Fruit fly (Drosophila melanogaster): ENCODE results near the gene CG4151.

The CG4151 gene

dm6 chrX:5524240-5524881 is 23.1 kb downstream of the CG4151 start (continued):
- TF ChIP-seq CG3065 (GFP tag; optimal IDR thresholded peaks at IDR 0.05), result no peak
- TF ChIP-seq bcd (GFP tag; optimal IDR thresholded peaks at IDR 0.05), result no peak
- no peak for TF ChIP-seq CG31224 (GFP tag; IDR thresholded peaks at IDR 0.05)
- no peak for TF ChIP-seq CG11504 (tag; optimal IDR thresholded peaks at IDR 0.05)
- TF ChIP-seq CG6272 (GFP tag; IDR thresholded peaks at IDR 0.05), result no peak
- TF ChIP-seq slou (GFP tag; optimal IDR thresholded peaks at IDR 0.05), result no peak
- TF ChIP-seq sob (GFP tag; IDR thresholded peaks at IDR 0.05), result no peak; the same call in 1 of the 2 replicates
- peak; percentile 42 for TF ChIP-seq CG11247 (GFP tag; IDR thresholded peaks at IDR 0.05)
- TF ChIP-seq dpn (GFP tag; optimal IDR thresholded peaks at IDR 0.05), result peak in 1 of 2 experiments; percentile 11
- peak; percentile 32 for TF ChIP-seq CG2678 (tag; optimal IDR thresholded peaks at IDR 0.05)
- no peak for TF ChIP-seq CG4820 (GFP tag; optimal IDR thresholded peaks at IDR 0.05)
- no peak for TF ChIP-seq gro (GFP tag; optimal IDR thresholded peaks at IDR 0.05)
- no peak for TF ChIP-seq Adf1 (GFP tag; IDR thresholded peaks at IDR 0.05)
- peak; percentile 94 for TF ChIP-seq CG6791 (GFP tag; IDR thresholded peaks at IDR 0.05; ENCODE audit: partially characterized antibody)
- TF ChIP-seq run (tag; optimal IDR thresholded peaks at IDR 0.05), result no peak
- no peak for TF ChIP-seq CG3995 (GFP tag; optimal IDR thresholded peaks at IDR 0.05)
- no peak for TF ChIP-seq lov (optimal IDR thresholded peaks at IDR 0.05)
- 0 out of 3 replicates have a peak, but pooled peaks have one; percentile 9 for TF ChIP-seq lov (GFP tag; IDR thresholded peaks at IDR 0.05)
- no peak for TF ChIP-seq Tbp (GFP tag; optimal IDR thresholded peaks at IDR 0.05)
- no peak for TF ChIP-seq CG17186 (GFP tag; optimal IDR thresholded peaks at IDR 0.05)
- TF ChIP-seq cad (GFP tag; optimal IDR thresholded peaks at IDR 0.05), result no peak
- peak; percentile 45 for TF ChIP-seq Hey (tag; optimal IDR thresholded peaks at IDR 0.05)
- TF ChIP-seq ash1 (GFP tag; optimal IDR thresholded peaks at IDR 0.05), result no peak
- TF ChIP-seq wdn (GFP tag; IDR thresholded peaks at IDR 0.05), result no peak
- no peak for TF ChIP-seq CG3726 (GFP tag; IDR thresholded peaks at IDR 0.05)
- TF ChIP-seq CG4617 (GFP tag; optimal IDR thresholded peaks at IDR 0.05; ENCODE audit: borderline replicate concordance), result no peak
- no peak for TF ChIP-seq ewg (GFP tag; optimal IDR thresholded peaks at IDR 0.05)
- TF ChIP-seq gsb-n (tag; optimal IDR thresholded peaks at IDR 0.05), result no peak
- TF ChIP-seq Nf-YC (tag; optimal IDR thresholded peaks at IDR 0.05), result no peak
- TF ChIP-seq CG16863 (GFP tag; optimal IDR thresholded peaks at IDR 0.05), result no peak
- TF ChIP-seq D19B (GFP tag; optimal IDR thresholded peaks at IDR 0.05), result no peak
- TF ChIP-seq CG31441 (GFP tag; IDR thresholded peaks at IDR 0.05), result no peak
- no peak for TF ChIP-seq CG2712 (tag; optimal IDR thresholded peaks at IDR 0.05)
- peak; percentile 43 for TF ChIP-seq dmrt99B (tag; optimal IDR thresholded peaks at IDR 0.05)
- no peak for TF ChIP-seq Lim3 (GFP tag; IDR thresholded peaks at IDR 0.05)
- no peak for TF ChIP-seq CG3407 (GFP tag; optimal IDR thresholded peaks at IDR 0.05)
- TF ChIP-seq tgo (GFP tag; IDR thresholded peaks at IDR 0.05), result no peak
- 0 out of 2 replicates have a peak, but pooled peaks have one; percentile 19 for TF ChIP-seq chm (GFP tag; IDR thresholded peaks at IDR 0.05)
- TF ChIP-seq Hmx (GFP tag; optimal IDR thresholded peaks at IDR 0.05), result no peak
- TF ChIP-seq nau (GFP tag; optimal IDR thresholded peaks at IDR 0.05), result no peak
- TF ChIP-seq ERR (GFP tag; optimal IDR thresholded peaks at IDR 0.05), result peak; percentile 53
- TF ChIP-seq gcm (GFP tag; optimal IDR thresholded peaks at IDR 0.05), result no peak
- no peak for TF ChIP-seq CG33557 (GFP tag; optimal IDR thresholded peaks at IDR 0.05)
- TF ChIP-seq az2 (GFP tag; optimal IDR thresholded peaks at IDR 0.05), result peak; percentile 9
- TF ChIP-seq Dip3 (GFP tag; optimal IDR thresholded peaks at IDR 0.05), result no peak
- no peak for TF ChIP-seq fd64A (GFP tag; optimal IDR thresholded peaks at IDR 0.05)
- no peak for TF ChIP-seq eve (GFP tag; optimal IDR thresholded peaks at IDR 0.05)
- peak; percentile 69; the same call in 1 of the 3 replicates for TF ChIP-seq CG11456 (GFP tag; IDR thresholded peaks at IDR 0.05)
- no peak for TF ChIP-seq stc (GFP tag; IDR thresholded peaks at IDR 0.05)
- TF ChIP-seq CG10321 (GFP tag; IDR thresholded peaks at IDR 0.05), result no peak
- no peak for TF ChIP-seq Hr39 (optimal IDR thresholded peaks at IDR 0.05)
- TF ChIP-seq CG2202 (tag; optimal IDR thresholded peaks at IDR 0.05), result no peak

Data from whole organism, embryonic.